Worm (Caenorhabditis elegans): ENCODE data around the gene srh-170.

srh-170 gene

ce11 chrV:15415951-15416350, 27.3 kb upstream of the srh-170 start, which contains the start of gene srh-265:
Gene srh-265 (plus strand): TSS chrV:15416251.
- TF ChIP-seq ztf-29 (GFP tag; IDR thresholded peaks at IDR 0.05) = no peak
- TF ChIP-seq klf-2 (GFP tag; conservative IDR thresholded peaks at IDR 0.05) = no peak

DNA sequence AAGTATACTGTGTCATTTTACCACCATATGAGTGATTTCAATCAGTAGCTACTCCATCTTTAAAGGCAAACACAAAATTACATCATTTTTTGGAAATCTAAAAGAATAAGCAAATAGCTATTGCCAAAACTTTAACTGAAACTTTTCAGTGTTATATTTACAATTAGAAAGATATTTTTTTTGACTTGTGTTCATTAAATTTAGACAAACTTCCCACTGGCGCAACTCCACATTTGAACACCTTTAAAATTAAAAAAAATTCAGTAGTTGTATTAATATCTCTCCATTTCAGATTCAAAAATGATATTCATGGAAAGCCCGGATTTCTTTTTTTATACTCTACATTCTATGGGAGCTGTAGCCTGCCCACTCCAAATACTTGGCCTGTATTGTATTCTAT, 25.2 kb upstream of the srh-170 start, which contains the start of gene srh-264:
Gene srh-264 (plus strand): TSS at position 301 of the 400 bp plus-strand sequence.
- no peak for TF ChIP-seq ztf-29 (GFP tag; IDR thresholded peaks at IDR 0.05)
- no peak for TF ChIP-seq med-1 (GFP tag; optimal IDR thresholded peaks at IDR 0.05; ENCODE audit: insufficient read depth)
- TF ChIP-seq T22C8.4 (GFP tag; IDR thresholded peaks at IDR 0.05) = no peak
- no peak for TF ChIP-seq ztf-23 (GFP tag; IDR thresholded peaks at IDR 0.05)
- no peak for TF ChIP-seq flt-1 (GFP tag; IDR thresholded peaks at IDR 0.05)
- no peak for TF ChIP-seq ref-1 (GFP tag; conservative IDR thresholded peaks at IDR 0.05)
- no peak for TF ChIP-seq tab-1 (GFP tag; IDR thresholded peaks at IDR 0.05)
- TF ChIP-seq klf-2 (GFP tag; conservative IDR thresholded peaks at IDR 0.05) = no peak
- TF ChIP-seq cog-1 (tag; optimal IDR thresholded peaks at IDR 0.05) = no peak

DNA sequence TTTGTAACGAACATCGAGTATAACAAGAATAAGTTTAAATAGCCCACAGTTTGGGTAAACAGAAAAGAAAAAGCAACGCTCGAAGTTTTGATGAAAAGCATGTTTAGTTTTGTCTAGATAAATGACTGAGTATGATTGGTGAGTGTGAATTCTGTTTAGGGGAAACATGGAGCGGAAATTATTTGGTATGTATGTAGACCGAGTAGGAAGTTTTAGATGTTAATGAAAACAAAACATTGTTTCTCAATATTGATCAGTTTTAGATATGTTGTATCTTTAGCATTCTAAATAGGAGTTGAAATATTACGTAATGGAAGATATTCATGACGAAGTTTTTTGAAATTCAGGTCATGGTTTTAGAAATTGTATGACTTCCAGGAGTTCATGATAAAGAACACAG, 24.0 kb upstream of the srh-170 start, which contains the start of gene srbc-63:
Gene srbc-63 (minus strand): TSS at position 101 of the 400 bp plus-strand sequence.
- TF ChIP-seq flt-1 (GFP tag; IDR thresholded peaks at IDR 0.05) (no peak), cog-1 (tag; optimal IDR thresholded peaks at IDR 0.05) (no peak), ztf-23 (GFP tag; IDR thresholded peaks at IDR 0.05) (no peak), tab-1 (GFP tag; IDR thresholded peaks at IDR 0.05) (no peak), klf-2 (GFP tag; conservative IDR thresholded peaks at IDR 0.05) (no peak), ztf-29 (GFP tag; IDR thresholded peaks at IDR 0.05) (no peak), med-1 (GFP tag; optimal IDR thresholded peaks at IDR 0.05; ENCODE audit: insufficient read depth) (no peak), ref-1 (GFP tag; conservative IDR thresholded peaks at IDR 0.05) (no peak)

ce11 chrV:15406928-15407327, 18.3 kb upstream of the srh-170 start, which contains the start of gene srh-257:
Gene srh-257 (plus strand): TSS chrV:15407228.
- no peak for TF ChIP-seq med-1 (GFP tag; optimal IDR thresholded peaks at IDR 0.05; ENCODE audit: insufficient read depth)
- TF ChIP-seq tab-1 (GFP tag; IDR thresholded peaks at IDR 0.05) = no peak
- TF ChIP-seq flt-1 (GFP tag; IDR thresholded peaks at IDR 0.05) = no peak
- no peak for TF ChIP-seq ref-1 (GFP tag; conservative IDR thresholded peaks at IDR 0.05)
- no peak for TF ChIP-seq T22C8.4 (GFP tag; IDR thresholded peaks at IDR 0.05)
- no peak for TF ChIP-seq cog-1 (tag; optimal IDR thresholded peaks at IDR 0.05)
- no peak for TF ChIP-seq ztf-23 (GFP tag; IDR thresholded peaks at IDR 0.05)
- no peak for TF ChIP-seq ztf-29 (GFP tag; IDR thresholded peaks at IDR 0.05)
- TF ChIP-seq klf-2 (GFP tag; conservative IDR thresholded peaks at IDR 0.05) = no peak

DNA sequence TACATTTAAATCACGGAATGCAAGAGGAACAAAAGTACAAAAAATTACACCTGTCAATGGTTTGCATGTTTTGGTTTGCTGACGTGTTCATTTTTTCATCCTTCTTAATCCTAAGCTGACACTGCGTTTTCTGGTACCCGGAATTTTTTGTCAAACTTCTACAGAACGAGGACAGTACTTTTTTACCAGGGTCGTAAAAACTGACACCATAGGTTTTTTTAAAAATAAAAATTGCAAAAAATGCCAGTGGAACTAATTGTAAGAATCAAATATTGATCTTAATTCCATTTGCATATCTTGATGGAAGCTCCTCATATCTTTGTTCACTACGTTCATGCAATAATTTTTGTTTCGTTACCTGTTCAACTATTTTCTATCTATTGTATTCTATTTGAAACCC, 16.2 kb upstream of the srh-170 start, which contains the start of gene srh-258:
Gene srh-258 (plus strand): TSS at position 301 of the 400 bp plus-strand sequence.
- TF ChIP-seq ztf-29 (GFP tag; IDR thresholded peaks at IDR 0.05) = no peak
- no peak for TF ChIP-seq klf-2 (GFP tag; conservative IDR thresholded peaks at IDR 0.05)
- TF ChIP-seq cog-1 (tag; optimal IDR thresholded peaks at IDR 0.05) = no peak
- no peak for TF ChIP-seq med-1 (GFP tag; optimal IDR thresholded peaks at IDR 0.05; ENCODE audit: insufficient read depth)
- TF ChIP-seq ref-1 (GFP tag; conservative IDR thresholded peaks at IDR 0.05) = no peak
- TF ChIP-seq T22C8.4 (GFP tag; IDR thresholded peaks at IDR 0.05) = no peak
- no peak for TF ChIP-seq flt-1 (GFP tag; IDR thresholded peaks at IDR 0.05)
- TF ChIP-seq ztf-23 (GFP tag; IDR thresholded peaks at IDR 0.05) = no peak

DNA sequence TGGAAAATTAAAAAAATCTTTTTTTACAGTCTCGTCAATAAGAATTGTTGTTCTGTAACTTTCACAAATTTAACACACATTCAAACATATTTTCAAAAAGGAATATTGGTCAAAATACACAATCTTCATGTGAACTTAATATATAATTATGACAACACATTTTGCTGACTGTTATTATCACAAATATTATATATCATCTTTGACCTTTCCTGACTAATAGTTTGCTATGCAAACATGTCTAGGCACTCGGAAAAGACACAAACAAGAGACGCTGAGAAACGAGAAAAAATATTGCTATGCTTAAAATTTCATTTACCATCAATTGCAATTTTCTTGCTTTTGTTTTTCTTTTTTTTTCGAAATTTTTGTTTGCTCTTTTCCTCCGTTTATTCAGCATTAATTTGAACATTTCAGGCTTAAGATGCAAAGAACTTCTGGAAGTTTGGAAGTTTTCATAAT, 13.2 kb upstream of the srh-170 start, which contains the start of gene fbxa-135:
Gene fbxa-135 (plus strand): TSS at position 409 of the 459 bp plus-strand sequence.
- no peak for TF ChIP-seq T22C8.4 (GFP tag; IDR thresholded peaks at IDR 0.05)
- no peak for TF ChIP-seq tab-1 (GFP tag; IDR thresholded peaks at IDR 0.05)
- TF ChIP-seq klf-2 (GFP tag; conservative IDR thresholded peaks at IDR 0.05) = no peak
- no peak for TF ChIP-seq flt-1 (GFP tag; IDR thresholded peaks at IDR 0.05)
- no peak for TF ChIP-seq ztf-29 (GFP tag; IDR thresholded peaks at IDR 0.05)
- no peak for TF ChIP-seq ztf-23 (GFP tag; IDR thresholded peaks at IDR 0.05)
- no peak for TF ChIP-seq ref-1 (GFP tag; conservative IDR thresholded peaks at IDR 0.05)
- no peak for TF ChIP-seq cog-1 (tag; optimal IDR thresholded peaks at IDR 0.05)
- no peak for TF ChIP-seq med-1 (GFP tag; optimal IDR thresholded peaks at IDR 0.05; ENCODE audit: insufficient read depth)

- TF ChIP-seq ztf-23 (GFP tag; IDR thresholded peaks at IDR 0.05) = no peak
- no peak for TF ChIP-seq ref-1 (GFP tag; conservative IDR thresholded peaks at IDR 0.05)
- no peak for TF ChIP-seq flt-1 (GFP tag; IDR thresholded peaks at IDR 0.05)
- TF ChIP-seq klf-2 (GFP tag; conservative IDR thresholded peaks at IDR 0.05) = no peak
- no peak for TF ChIP-seq ztf-29 (GFP tag; IDR thresholded peaks at IDR 0.05)
- TF ChIP-seq cog-1 (tag; optimal IDR thresholded peaks at IDR 0.05) = no peak
- no peak for TF ChIP-seq tab-1 (GFP tag; IDR thresholded peaks at IDR 0.05)
- no peak for TF ChIP-seq T22C8.4 (GFP tag; IDR thresholded peaks at IDR 0.05)
- no peak for TF ChIP-seq med-1 (GFP tag; optimal IDR thresholded peaks at IDR 0.05; ENCODE audit: insufficient read depth)
These were observed 11.2 kb upstream of the srh-170 start, which contains the start of the genes T06E6.15 and sri-7 for ce11 chrV:15399691-15400377. Gene T06E6.15 (minus strand): TSS chrV:15399791. Gene sri-7 (plus strand): TSS chrV:15400327.

ce11 chrV:15398728-15399127, 10.1 kb upstream of the srh-170 start, which contains the start of gene fbxa-199:
Gene fbxa-199 (minus strand): TSS chrV:15398828.
- TF ChIP-seq klf-2 (GFP tag; conservative IDR thresholded peaks at IDR 0.05) = no peak
- no peak for TF ChIP-seq T22C8.4 (GFP tag; IDR thresholded peaks at IDR 0.05)
- no peak for TF ChIP-seq ztf-29 (GFP tag; IDR thresholded peaks at IDR 0.05)
- TF ChIP-seq ztf-23 (GFP tag; IDR thresholded peaks at IDR 0.05) = no peak
- TF ChIP-seq ref-1 (GFP tag; conservative IDR thresholded peaks at IDR 0.05) = no peak
- no peak for TF ChIP-seq med-1 (GFP tag; optimal IDR thresholded peaks at IDR 0.05; ENCODE audit: insufficient read depth)
- TF ChIP-seq cog-1 (tag; optimal IDR thresholded peaks at IDR 0.05) = no peak
- TF ChIP-seq flt-1 (GFP tag; IDR thresholded peaks at IDR 0.05) = no peak
- no peak for TF ChIP-seq tab-1 (GFP tag; IDR thresholded peaks at IDR 0.05)

ce11 chrV:15397139-15397538, 8.5 kb upstream of the srh-170 start:
- TF ChIP-seq med-1 (GFP tag; optimal IDR thresholded peaks at IDR 0.05; ENCODE audit: insufficient read depth) (no peak), klf-2 (GFP tag; conservative IDR thresholded peaks at IDR 0.05) (no peak), ztf-23 (GFP tag; IDR thresholded peaks at IDR 0.05) (no peak), ztf-29 (GFP tag; IDR thresholded peaks at IDR 0.05) (no peak), flt-1 (GFP tag; IDR thresholded peaks at IDR 0.05) (no peak), tab-1 (GFP tag; IDR thresholded peaks at IDR 0.05) (no peak), cog-1 (tag; optimal IDR thresholded peaks at IDR 0.05) (no peak), ref-1 (GFP tag; conservative IDR thresholded peaks at IDR 0.05) (no peak), T22C8.4 (GFP tag; IDR thresholded peaks at IDR 0.05) (no peak)

All from whole organism, midembryonic.